Worm (Caenorhabditis elegans) whole organism, L1 larva: ENCODE results near the gene rnf-113.
A peak's percentile ranks its signal among the peaks of the same experiment; 100 is the strongest.

Experiments
- C04F5.9 ChIP-seq: sonication (generic microtip); optimal IDR thresholded peaks from 2 replicates; lab custom pipeline; 2016; ENCODE audit warnings: missing genetic modification characterization, missing compliant biosample characterization
- C16A3.4 ChIP-seq: fragments of 150-350 bp; optimal IDR thresholded peaks from 2 replicates; lab custom pipeline; 2014; ENCODE audit warnings: missing biosample characterization, missing genetic modification characterization
- C34B4.2 ChIP-seq: sonication (generic microtip); optimal IDR thresholded peaks from 2 replicates; lab custom pipeline; 2017; ENCODE audit warnings: mild to moderate bottlenecking, missing genetic modification characterization, missing compliant biosample characterization
- F16B12.6 ChIP-seq: fragments of 150-350 bp; optimal IDR thresholded peaks from 2 replicates; lab custom pipeline; 2014; ENCODE audit warnings: missing biosample characterization, missing genetic modification characterization
- aha-1 ChIP-seq: fragments of 150-350 bp; optimal IDR thresholded peaks from 2 replicates; lab custom pipeline; 2014; ENCODE audit warnings: missing biosample characterization, missing genetic modification characterization
- alr-1 ChIP-seq: fragments of 200-800 bp; sonication (Bioruptor generic); optimal IDR thresholded peaks from 2 replicates; lab custom pipeline; 2018; ENCODE audit warnings: borderline replicate concordance, mild to moderate bottlenecking, missing genetic modification characterization, missing compliant biosample characterization
- ama-1 ChIP-seq: fragments of 150-350 bp; optimal IDR thresholded peaks from 2 replicates; lab custom pipeline; 2014
- ceh-82 ChIP-seq, 3 experiments: fragments of 150-350 bp in 1 of 3; sonication (generic microtip) in 2 of 3; optimal IDR thresholded peaks; 2 replicates each; lab custom pipeline; 2014 to 2017; ENCODE audit warnings: missing biosample characterization in 3 of 3, missing genetic modification characterization in 3 of 3
- ceh-88 ChIP-seq: fragments of 200-800 bp; sonication (Bioruptor generic); IDR thresholded peaks from 2 replicates; pipeline ENCODE4 v1.3.6; 2022; ENCODE audit warnings: missing genetic modification characterization, missing compliant biosample characterization
- ceh-90 ChIP-seq: sonication (generic microtip); optimal IDR thresholded peaks from 2 replicates; lab custom pipeline; 2016; ENCODE audit warnings: missing genetic modification characterization, missing compliant biosample characterization
- ces-1 ChIP-seq: fragments of 150-350 bp; optimal IDR thresholded peaks from 2 replicates; lab custom pipeline; 2014; ENCODE audit warnings: missing biosample characterization, missing genetic modification reagents, missing genetic modification characterization
- dpl-1 ChIP-seq, 3 experiments: fragments of 150-350 bp in 2 of 3; sonication (generic microtip) in 1 of 3; optimal IDR thresholded peaks; 2 replicates each; lab custom pipeline; 2014 to 2017; ENCODE audit warnings: missing biosample characterization in 3 of 3, missing genetic modification characterization in 3 of 3, missing genetic modification reagents in 3 of 3
- egl-13 ChIP-seq: sonication (generic microtip); optimal IDR thresholded peaks from 2 replicates; lab custom pipeline; 2016; ENCODE audit warnings: missing genotype, missing genetic modification reagents, missing genetic modification characterization, missing compliant biosample characterization
- egl-27 ChIP-seq, 2 experiments: fragments of 150-350 bp in 1 of 2; sonication (generic microtip); optimal IDR thresholded peaks; 3 replicates each; lab custom pipeline; 2017 to 2018; ENCODE audit warnings: missing biosample characterization in 2 of 2, missing genetic modification characterization in 2 of 2, missing genetic modification reagents in 2 of 2
- elt-2 ChIP-seq: sonication (generic microtip); optimal IDR thresholded peaks from 2 replicates; lab custom pipeline; 2016; ENCODE audit warnings: missing genetic modification characterization, mild to moderate bottlenecking, inconsistent platforms, missing compliant biosample characterization, missing genetic modification reagents
- ets-5 ChIP-seq: fragments of 200-800 bp; sonication (Bioruptor generic); IDR thresholded peaks from 2 replicates; pipeline ENCODE4 v1.3.6; 2022; ENCODE audit warnings: missing genetic modification characterization, missing compliant biosample characterization
- fkh-4 ChIP-seq: sonication (generic microtip); optimal IDR thresholded peaks from 2 replicates; lab custom pipeline; 2016; ENCODE audit warnings: missing compliant biosample characterization, missing genetic modification characterization, borderline replicate concordance
- fkh-8 ChIP-seq: sonication (generic microtip); optimal IDR thresholded peaks from 2 replicates; lab custom pipeline; 2016; ENCODE audit warnings: mild to moderate bottlenecking, missing genetic modification characterization, missing compliant biosample characterization
- fos-1 ChIP-seq: fragments of 150-350 bp; optimal IDR thresholded peaks from 2 replicates; lab custom pipeline; 2014; ENCODE audit warnings: missing biosample characterization, missing genetic modification characterization
- hlh-4 ChIP-seq: sonication (generic microtip); optimal IDR thresholded peaks from 2 replicates; lab custom pipeline; 2016; ENCODE audit warnings: mild to moderate bottlenecking, missing genetic modification characterization, missing compliant biosample characterization
- hpl-2 ChIP-seq: fragments of 150-350 bp; optimal IDR thresholded peaks from 2 replicates; lab custom pipeline; 2014; ENCODE audit warnings: missing biosample characterization, missing genetic modification reagents, missing genetic modification characterization
- jun-1 ChIP-seq: fragments of 150-350 bp; optimal IDR thresholded peaks from 2 replicates; lab custom pipeline; 2014; ENCODE audit warnings: missing biosample characterization, missing genetic modification reagents, missing genetic modification characterization
- lin-35 ChIP-seq, 2 experiments: fragments of 150-350 bp; optimal IDR thresholded peaks; 2 replicates each; lab custom pipeline; 2014; ENCODE audit warnings: missing biosample characterization in 2 of 2, missing genetic modification characterization in 2 of 2, missing genetic modification reagents in 2 of 2
- lin-39 ChIP-seq: fragments of 150-350 bp; optimal IDR thresholded peaks from 2 replicates; lab custom pipeline; 2014; ENCODE audit warnings: missing biosample characterization, missing genetic modification reagents, missing genetic modification characterization
- lir-3 ChIP-seq: sonication (generic microtip); optimal IDR thresholded peaks from 2 replicates; lab custom pipeline; 2016; ENCODE audit warnings: mild to moderate bottlenecking, missing genetic modification characterization, moderate library complexity, missing compliant biosample characterization; ENCODE audit not compliant: poor library complexity
- mef-2 ChIP-seq: fragments of 150-350 bp; optimal IDR thresholded peaks from 2 replicates; lab custom pipeline; 2014; ENCODE audit warnings: missing biosample characterization, missing genetic modification characterization
- nhr-19 ChIP-seq: fragments of 200-800 bp; sonication (Bioruptor generic); conservative IDR thresholded peaks from 2 replicates; pipeline ENCODE4 v1.3.6; 2022; ENCODE audit warnings: missing genetic modification characterization, missing compliant biosample characterization
- nhr-71 ChIP-seq: sonication (generic microtip); optimal IDR thresholded peaks from 2 replicates; lab custom pipeline; 2016; ENCODE audit warnings: mild to moderate bottlenecking, missing genetic modification characterization, moderate library complexity, missing compliant biosample characterization
- nhr-85 ChIP-seq: sonication (generic microtip); peaks from one replicate; lab custom pipeline; 2016; ENCODE audit warnings: missing genetic modification characterization, inconsistent platforms, missing compliant biosample characterization
- nhr-90 ChIP-seq: sonication (generic microtip); optimal IDR thresholded peaks from 2 replicates; lab custom pipeline; 2016; ENCODE audit warnings: mild to moderate bottlenecking, missing genetic modification characterization, missing compliant biosample characterization; ENCODE audit not compliant: poor library complexity
- skn-1 ChIP-seq: fragments of 150-350 bp; optimal IDR thresholded peaks from 2 replicates; lab custom pipeline; 2014; ENCODE audit warnings: missing biosample characterization, missing genetic modification characterization
- tlp-1 ChIP-seq: fragments of 150-350 bp; optimal IDR thresholded peaks from 2 replicates; lab custom pipeline; 2014; ENCODE audit warnings: missing biosample characterization, missing genetic modification characterization
- unc-130 ChIP-seq: fragments of 150-350 bp; optimal IDR thresholded peaks from 2 replicates; lab custom pipeline; 2017; ENCODE audit warnings: missing biosample characterization, missing genetic modification characterization, inconsistent platforms
- unc-62 ChIP-seq: fragments of 150-350 bp; optimal IDR thresholded peaks from 2 replicates; lab custom pipeline; 2014; ENCODE audit warnings: missing biosample characterization, missing genetic modification reagents, missing genetic modification characterization
- zag-1 ChIP-seq: fragments of 150-350 bp; optimal IDR thresholded peaks from 2 replicates; lab custom pipeline; 2014; ENCODE audit warnings: missing biosample characterization, missing genetic modification characterization
- zip-4 ChIP-seq: fragments of 200-800 bp; sonication (Bioruptor generic); optimal IDR thresholded peaks from 2 replicates; lab custom pipeline; 2018; ENCODE audit warnings: mild to moderate bottlenecking, missing genetic modification characterization, moderate library complexity, missing compliant biosample characterization
- ztf-11 ChIP-seq, 2 experiments: sonication (generic microtip); optimal IDR thresholded peaks; 2 replicates each; lab custom pipeline; 2016 to 2017; ENCODE audit warnings: missing genetic modification characterization in 2 of 2, missing biosample characterization in 1 of 2, missing compliant biosample characterization in 1 of 2
- ztf-4 ChIP-seq: fragments of 150-350 bp; optimal IDR thresholded peaks from 2 replicates; lab custom pipeline; 2014; ENCODE audit warnings: missing biosample characterization, missing genetic modification characterization

Gene rnf-113

ce11 chrIII:10706972-10707438 is 50.4 kb downstream of the rnf-113 start, which contains the start of the genes Y39A1A.21 and Y39A1A.22 (continued):
- TF ChIP-seq lir-3 (tag; lab: Kevin White, UChicago) = no peak
- TF ChIP-seq zag-1 (tag; lab: Kevin White, UChicago) = no peak
- TF ChIP-seq egl-27 (tag; optimal IDR thresholded peaks at IDR 0.05; lab: Kevin White, UChicago) = no peak
- no peak for TF ChIP-seq ets-5 (GFP tag; lab: Robert Waterston, UW)
- TF ChIP-seq fkh-4 (tag; lab: Kevin White, UChicago) = no peak
- TF ChIP-seq ceh-88 (GFP tag; lab: Robert Waterston, UW) = peak; percentile 45; the same call in 1 of the 2 replicates
- TF ChIP-seq unc-130 = peak; percentile 73
- peak; percentile 43 for TF ChIP-seq aha-1 (tag; lab: Kevin White, UChicago)
- TF ChIP-seq nhr-90 (tag; lab: Kevin White, UChicago) = peak; percentile 86
- TF ChIP-seq ces-1 (GFP tag; lab: Kevin White, UChicago) = no peak
- TF ChIP-seq egl-13 = peak; percentile 64
- TF ChIP-seq ama-1 = no peak
- peak; percentile 80 for TF ChIP-seq fkh-8 (tag; lab: Kevin White, UChicago)
- TF ChIP-seq mef-2 = peak; percentile 33
- no peak for TF ChIP-seq unc-62 (GFP tag; lab: Kevin White, UChicago)
- peak; percentile 89 for TF ChIP-seq nhr-71
- peak; percentile 94 for TF ChIP-seq nhr-85 (tag; lab: Kevin White, UChicago)
- peak; percentile 20 for TF ChIP-seq C34B4.2 (tag; lab: Kevin White, UChicago)
- peak; percentile 49 for TF ChIP-seq elt-2 (tag; lab: Kevin White, UChicago)
- peak; percentile 86 for TF ChIP-seq nhr-19 (GFP tag; lab: Robert Waterston, UW)
- TF ChIP-seq ztf-11 (tag; optimal IDR thresholded peaks at IDR 0.05; lab: Kevin White, UChicago) = peak in 1 of 2 experiments; percentile 75
- peak; percentile 53 for TF ChIP-seq skn-1 (tag; lab: Kevin White, UChicago)
- no peak for TF ChIP-seq hlh-4 (tag; lab: Kevin White, UChicago)
- TF ChIP-seq ceh-90 (tag; lab: Kevin White, UChicago) = no peak
- TF ChIP-seq dpl-1 (GFP tag; optimal IDR thresholded peaks at IDR 0.05; lab: Kevin White, UChicago) = peak; percentile 79 to 85 (median 82)
- TF ChIP-seq hpl-2 (GFP tag; lab: Kevin White, UChicago) = no peak
- TF ChIP-seq lin-35 (GFP tag; optimal IDR thresholded peaks at IDR 0.05; lab: Kevin White, UChicago) = peak; percentile 83 to 88
- TF ChIP-seq zip-4 (GFP tag; lab: Kevin White, UChicago) = peak; percentile 76
- peak; percentile 28 for TF ChIP-seq C04F5.9 (tag; lab: Kevin White, UChicago)
- peak; percentile 73 for TF ChIP-seq F16B12.6 (tag; lab: Kevin White, UChicago)
- no peak for TF ChIP-seq tlp-1 (tag; lab: Kevin White, UChicago)
- peak; percentile 84 to 93 (median 86) for TF ChIP-seq ceh-82 (tag; optimal IDR thresholded peaks at IDR 0.05; lab: Kevin White, UChicago)

DNA sequence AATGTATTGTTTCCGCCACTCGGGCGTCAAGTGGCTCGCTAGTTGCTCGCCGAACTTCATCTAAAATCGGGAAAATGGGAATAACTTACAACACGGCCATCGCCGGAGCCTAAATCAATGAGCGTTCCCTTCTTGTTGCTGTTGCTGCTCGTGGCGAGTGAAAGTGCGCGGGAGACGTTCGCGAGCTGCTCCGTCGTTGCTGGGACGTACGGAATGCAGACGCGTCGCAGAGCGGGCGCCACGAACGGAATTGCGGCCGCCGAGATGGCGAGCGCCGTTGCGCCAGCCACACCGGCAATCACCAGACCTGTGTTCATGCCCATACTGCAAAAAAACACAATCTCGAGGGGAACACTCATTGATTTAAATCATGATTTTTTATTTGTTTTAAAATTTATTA is 51.0 kb downstream of the rnf-113 start:
- TF ChIP-seq lin-39 (no peak), C16A3.4 (tag; lab: Kevin White, UChicago) (no peak), fos-1 (tag; lab: Kevin White, UChicago) (no peak), zip-4 (GFP tag; lab: Kevin White, UChicago) (no peak), alr-1 (tag; lab: Kevin White, UChicago) (no peak), ztf-4 (tag; lab: Kevin White, UChicago) (no peak), jun-1 (tag; lab: Kevin White, UChicago) (no peak), egl-13 (no peak)
